Worm (Caenorhabditis elegans) whole organism, late embryonic: ENCODE data around the gene T19C3.2.

Experiments
- K02D7.2 ChIP-seq: sonication (generic microtip); optimal IDR thresholded peaks from 2 replicates; lab custom pipeline; 2017; ENCODE audit warnings: mild to moderate bottlenecking, missing genetic modification characterization, missing compliant biosample characterization
- ceh-9 ChIP-seq: sonication (generic microtip); optimal IDR thresholded peaks from 2 replicates; lab custom pipeline; 2016; ENCODE audit warnings: mild to moderate bottlenecking, missing genetic modification characterization, inconsistent platforms, missing compliant biosample characterization
- fkh-6 ChIP-seq: sonication (generic microtip); optimal IDR thresholded peaks from 2 replicates; lab custom pipeline; 2016; ENCODE audit warnings: missing genetic modification characterization, missing compliant biosample characterization
- tbx-2 ChIP-seq: sonication (generic microtip); optimal IDR thresholded peaks from 2 replicates; lab custom pipeline; 2016; ENCODE audit warnings: missing genetic modification characterization, missing compliant biosample characterization
- tbx-7 ChIP-seq: sonication (generic microtip); optimal IDR thresholded peaks from 2 replicates; lab custom pipeline; 2016; ENCODE audit warnings: missing genotype, missing genetic modification characterization, missing compliant biosample characterization
- unc-86 ChIP-seq: sonication (generic microtip); optimal IDR thresholded peaks from 2 replicates; lab custom pipeline; 2016; ENCODE audit warnings: missing genetic modification characterization, missing compliant biosample characterization

DNA sequence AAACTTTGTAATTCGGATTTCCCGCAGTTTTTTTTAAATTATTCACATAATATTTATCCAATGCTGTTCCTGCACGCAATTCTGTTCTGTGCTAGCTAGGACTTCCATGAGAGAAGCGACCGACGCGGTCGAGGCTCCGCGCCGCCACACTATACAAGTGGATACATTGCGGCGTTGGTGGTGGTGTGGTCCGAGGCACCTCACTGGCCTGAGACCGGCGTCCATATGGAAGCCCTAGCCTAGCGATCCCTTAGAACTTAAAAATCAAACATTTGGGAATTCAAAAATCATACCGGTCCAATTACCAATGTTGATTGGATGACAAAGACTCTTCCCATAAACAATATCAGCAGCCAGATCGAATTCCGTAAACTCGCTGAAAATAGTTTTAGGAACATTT lies 8.7 kb upstream of the T19C3.2 start:
- no peak for TF ChIP-seq K02D7.2
- no peak for TF ChIP-seq tbx-2
- TF ChIP-seq tbx-7, result no peak
- TF ChIP-seq ceh-9 (tag; lab: Kevin White, UChicago), result no peak
- no peak for TF ChIP-seq unc-86 (tag; lab: Kevin White, UChicago)
- no peak for TF ChIP-seq fkh-6 (tag; lab: Kevin White, UChicago)
